Worm (Caenorhabditis elegans) whole organism, L4 larva: ENCODE data around the gene M04B2.2.

Experiments
- F10B5.3 ChIP-seq: sonication (generic microtip); optimal IDR thresholded peaks from 2 replicates; lab custom pipeline; 2016; ENCODE audit warnings: mild to moderate bottlenecking, missing genetic modification characterization, missing compliant biosample characterization
- F44E2.7 ChIP-seq: fragments of 200-800 bp; sonication (Bioruptor generic); IDR thresholded peaks from 2 replicates; pipeline ENCODE4 v2.1.2; 2022; ENCODE audit warnings: missing genetic modification characterization, missing compliant biosample characterization
- F49E8.2 ChIP-seq: sonication (generic microtip); optimal IDR thresholded peaks from 2 replicates; lab custom pipeline; 2016; ENCODE audit warnings: missing compliant biosample characterization, mild to moderate bottlenecking, missing genetic modification characterization, borderline replicate concordance
- aha-1 ChIP-seq: fragments of 150-350 bp; peaks from one replicate; lab custom pipeline; 2014; ENCODE audit warnings: missing biosample characterization, missing genetic modification characterization
- ceh-20 ChIP-seq: fragments of 200-800 bp; sonication (Bioruptor generic); IDR thresholded peaks from 2 replicates; pipeline ENCODE4 v1.3.6; 2022; ENCODE audit warnings: missing genetic modification reagents, missing genetic modification characterization, missing compliant biosample characterization
- ceh-28 ChIP-seq: fragments of 150-350 bp; optimal IDR thresholded peaks from 2 replicates; lab custom pipeline; 2014; ENCODE audit warnings: missing biosample characterization, missing genetic modification reagents, missing genetic modification characterization
- egl-43 ChIP-seq: fragments of 200-800 bp; sonication (Bioruptor generic); IDR thresholded peaks from 2 replicates; pipeline ENCODE4 v1.3.6; 2022; ENCODE audit warnings: missing genetic modification reagents, missing genetic modification characterization, missing compliant biosample characterization
- hlh-30 ChIP-seq: sonication (generic microtip); optimal IDR thresholded peaks from 2 replicates; lab custom pipeline; 2017; ENCODE audit warnings: antibody characterized with exemption, mild to moderate bottlenecking, missing genetic modification characterization, missing compliant biosample characterization; ENCODE audit not compliant: insufficient read depth
- jun-1 ChIP-seq: fragments of 150-350 bp; optimal IDR thresholded peaks from 2 replicates; lab custom pipeline; 2014; ENCODE audit warnings: missing biosample characterization, missing genetic modification reagents, missing genetic modification characterization
- lin-39 ChIP-seq: fragments of 150-350 bp; optimal IDR thresholded peaks from 2 replicates; lab custom pipeline; 2014; ENCODE audit warnings: missing biosample characterization, missing genetic modification reagents, missing genetic modification characterization
- mep-1 ChIP-seq: fragments of 150-350 bp; sonication (generic microtip); optimal IDR thresholded peaks from 3 replicates; lab custom pipeline; 2014; ENCODE audit warnings: missing biosample characterization, missing genetic modification characterization
- mes-2 ChIP-seq: sonication (generic microtip); optimal IDR thresholded peaks from 2 replicates; lab custom pipeline; 2016; ENCODE audit warnings: missing genotype, mild to moderate bottlenecking, missing genetic modification characterization, missing compliant biosample characterization; ENCODE audit not compliant: poor library complexity, severe bottlenecking
- mxl-3 ChIP-seq: fragments of 200-800 bp; sonication (Bioruptor generic); optimal IDR thresholded peaks from 2 replicates; lab custom pipeline; 2018; ENCODE audit warnings: mild to moderate bottlenecking, missing genetic modification characterization, missing compliant biosample characterization
- saeg-2 ChIP-seq: fragments of 200-800 bp; sonication (Bioruptor generic); IDR thresholded peaks from 2 replicates; pipeline ENCODE4 v1.3.6; 2022; ENCODE audit warnings: missing genetic modification reagents, missing genetic modification characterization, missing compliant biosample characterization
- spr-1 ChIP-seq: sonication (generic microtip); optimal IDR thresholded peaks from 2 replicates; lab custom pipeline; 2016; ENCODE audit warnings: mild to moderate bottlenecking, missing genetic modification characterization, missing compliant biosample characterization
- unc-62 ChIP-seq, 3 experiments: fragments of 150-350 bp in 1 of 3; sonication (generic microtip); optimal IDR thresholded peaks in 2 of 3; peaks in 1 of 3; 1 replicate in 1 of 3; 2 replicates in 2 of 3; lab custom pipeline; 2014 to 2017; ENCODE audit warnings: missing biosample characterization in 3 of 3, missing genetic modification characterization in 3 of 3, missing genetic modification reagents in 3 of 3, missing genotype in 1 of 3
- ztf-7 ChIP-seq: fragments of 150-350 bp; optimal IDR thresholded peaks from 2 replicates; lab custom pipeline; 2014; ENCODE audit warnings: missing biosample characterization, missing genetic modification characterization

The M04B2.2 gene

DNA sequence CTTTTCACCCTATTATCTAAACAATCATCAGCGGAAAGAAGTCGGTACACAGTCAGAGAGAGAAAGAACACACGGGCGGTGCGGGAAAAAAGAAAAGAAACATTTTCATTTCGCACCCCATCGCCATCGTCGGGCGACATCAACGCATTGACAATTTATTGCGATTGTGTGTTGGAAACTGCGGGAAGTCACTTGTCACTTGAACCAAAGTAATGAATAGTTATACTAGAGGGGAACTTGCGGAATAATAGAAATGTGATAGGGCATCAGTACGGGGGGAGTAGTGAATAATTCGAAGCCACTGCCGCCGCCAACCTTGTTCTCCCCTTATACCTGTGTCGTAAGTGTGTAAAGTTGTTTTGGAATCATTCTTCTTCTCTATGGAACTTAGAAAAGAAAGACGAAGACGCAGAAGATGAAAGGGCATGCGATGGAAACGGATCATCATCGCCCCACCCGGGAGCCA is 43.6 kb downstream of the M04B2.2 start:
- no peak for TF ChIP-seq ztf-7
- TF ChIP-seq F44E2.7 (GFP tag; lab: Robert Waterston, UW) = no peak
- TF ChIP-seq unc-62 (GFP tag; optimal IDR thresholded peaks at IDR 0.05 in 1 of 2; lab: Kevin White, UChicago) = peak in 1 of 2 experiments; percentile 97
- TF ChIP-seq unc-62 (tag; optimal IDR thresholded peaks at IDR 0.05; lab: Kevin White, UChicago) = no peak
- 0 out of 2 replicates have a peak, but pooled peaks have one; percentile 23 for TF ChIP-seq egl-43 (GFP tag; lab: Robert Waterston, UW)
- peak; percentile 88 for TF ChIP-seq aha-1 (tag; lab: Kevin White, UChicago)
- peak; percentile 22 for TF ChIP-seq mep-1 (tag; lab: Kevin White, UChicago)
- TF ChIP-seq mes-2 (tag; lab: Kevin White, UChicago) = peak; percentile 18
- peak; percentile 2 for TF ChIP-seq hlh-30 (tag; lab: Kevin White, UChicago)
- no peak for TF ChIP-seq ceh-20 (GFP tag; lab: Robert Waterston, UW)

DNA sequence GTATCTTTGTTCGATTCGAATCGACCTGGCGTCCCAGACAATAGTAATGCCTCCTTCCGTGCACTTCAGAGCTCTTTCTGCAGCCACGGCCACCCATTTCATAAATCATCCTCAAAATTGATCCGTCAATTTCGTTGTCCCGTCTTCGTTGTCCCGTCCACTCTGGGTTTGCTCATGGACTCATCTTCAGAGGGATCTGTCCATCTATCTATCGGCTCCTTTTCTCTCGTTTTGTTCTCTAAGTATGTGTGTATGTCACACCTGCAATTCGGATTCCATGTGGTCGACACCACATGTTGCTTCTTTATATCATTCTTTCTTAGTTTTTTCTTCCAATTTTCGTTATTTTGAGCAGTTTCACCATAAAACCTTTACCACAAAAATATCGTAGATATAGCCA is 44.7 kb downstream of the M04B2.2 start:
- TF ChIP-seq mxl-3 (GFP tag; lab: Kevin White, UChicago) (peak; percentile 17), spr-1 (tag; lab: Kevin White, UChicago) (no peak)

DNA sequence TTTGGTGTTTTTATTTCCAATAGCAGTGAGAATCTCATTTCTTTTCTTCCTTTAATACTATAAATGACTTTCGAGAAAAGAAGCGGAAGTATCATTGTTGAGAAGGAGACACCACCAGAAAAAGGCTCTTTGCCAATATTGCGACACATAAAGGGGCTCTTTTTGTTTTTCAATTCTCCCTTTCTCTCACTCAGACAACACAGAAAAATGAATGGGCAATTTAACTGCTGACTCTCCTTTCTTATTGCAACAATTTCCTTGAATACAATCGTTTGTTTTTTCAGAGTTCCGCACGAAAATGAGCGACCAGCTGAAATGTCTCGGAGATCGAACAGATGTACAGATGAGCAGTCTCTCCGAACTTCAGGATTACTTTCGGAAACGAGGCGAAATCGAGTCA is 46.5 kb downstream of the M04B2.2 start:
- TF ChIP-seq unc-62 (GFP tag; optimal IDR thresholded peaks at IDR 0.05 in 1 of 2; lab: Kevin White, UChicago) (peak in 1 of 2 experiments; percentile 84), unc-62 (tag; optimal IDR thresholded peaks at IDR 0.05; lab: Kevin White, UChicago) (no peak), F10B5.3 (no peak), aha-1 (tag; lab: Kevin White, UChicago) (peak; percentile 95)
- TF ChIP-seq, all 104 proteins: peak for 2

DNA sequence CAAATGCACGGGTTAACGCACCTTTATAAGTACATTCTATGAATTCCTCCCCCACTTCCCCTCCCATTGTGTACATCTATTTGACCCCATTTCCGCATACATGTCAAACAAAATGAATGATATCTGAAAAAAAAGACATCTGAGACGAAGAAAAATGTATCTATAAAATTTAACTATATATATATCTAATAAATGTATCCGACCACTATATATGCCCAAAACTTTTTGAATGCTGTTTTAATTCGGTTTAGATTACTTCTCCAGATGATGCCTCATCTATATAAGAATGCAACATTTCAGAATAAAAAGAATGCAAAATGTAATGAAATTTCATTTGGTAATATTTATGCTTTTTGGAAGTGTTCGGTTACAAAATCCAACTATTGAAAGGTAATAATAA is 50.6 kb downstream of the M04B2.2 start, which contains the start of gene rib-1:
rib-1 (plus strand) TSS at position 301 of the 400 bp plus-strand sequence.
- no peak for TF ChIP-seq saeg-2 (GFP tag; lab: Robert Waterston, UW)
- no peak for TF ChIP-seq ceh-28
- no peak for TF ChIP-seq lin-39 (tag; lab: Kevin White, UChicago)
- TF ChIP-seq F49E8.2 (tag; lab: Kevin White, UChicago) = no peak
- no peak for TF ChIP-seq jun-1
